Fruit fly (Drosophila melanogaster): ENCODE data around the gene poe.

The poe gene

dm6 chr2L:8042645-8043281 is 28.7 kb downstream of the poe start, which contains the start of gene RpL36A (continued):
- no peak for TF ChIP-seq Neu2 (GFP tag; optimal IDR thresholded peaks at IDR 0.05; ENCODE audit: borderline replicate concordance)
- no peak for TF ChIP-seq CG16779 (GFP tag; IDR thresholded peaks at IDR 0.05)
- peak; percentile 33 for TF ChIP-seq slp2 (GFP tag; optimal IDR thresholded peaks at IDR 0.05)
- TF ChIP-seq HmgD (GFP tag; optimal IDR thresholded peaks at IDR 0.05) = peak; percentile 69
- TF ChIP-seq zfh1 (GFP tag; IDR thresholded peaks at IDR 0.05) = peak; percentile 73
- no peak for TF ChIP-seq CG18599 (GFP tag; optimal IDR thresholded peaks at IDR 0.05)
- peak; percentile 83 for TF ChIP-seq vnd (GFP tag; IDR thresholded peaks at IDR 0.05; ENCODE audit: partially characterized antibody)
- peak; percentile 6; the same call in 1 of the 2 replicates for TF ChIP-seq CG6689 (GFP tag; IDR thresholded peaks at IDR 0.05)
- peak; percentile 30 for TF ChIP-seq emc (GFP tag; optimal IDR thresholded peaks at IDR 0.05)
- peak; percentile 92 for TF ChIP-seq Mes4 (GFP tag; optimal IDR thresholded peaks at IDR 0.05)
- peak; percentile 64; the same call in 2 of the 3 replicates for TF ChIP-seq dysf (GFP tag; IDR thresholded peaks at IDR 0.05)
- no peak for TF ChIP-seq CG8765 (GFP tag; IDR thresholded peaks at IDR 0.05)
- TF ChIP-seq gsb (GFP tag; IDR thresholded peaks at IDR 0.05) = no peak
- TF ChIP-seq CG13287 (GFP tag; IDR thresholded peaks at IDR 0.05; ENCODE audit: partially characterized antibody) = peak; percentile 78
- TF ChIP-seq HHEX (GFP tag; optimal IDR thresholded peaks at IDR 0.05) = peak; percentile 54
- TF ChIP-seq Dbx (GFP tag; IDR thresholded peaks at IDR 0.05) = peak; percentile 67; the same call in 2 of the 3 replicates
- TF ChIP-seq her (GFP tag; optimal IDR thresholded peaks at IDR 0.05) = peak; percentile 68
- no peak for TF ChIP-seq CG15269 (tag; optimal IDR thresholded peaks at IDR 0.05)
- peak; percentile 75 for TF ChIP-seq CG2129 (GFP tag; IDR thresholded peaks at IDR 0.05; ENCODE audit: partially characterized antibody)
- TF ChIP-seq CG8924 (tag; optimal IDR thresholded peaks at IDR 0.05) = peak; percentile 52
- peak; percentile 52; the same call in 1 of the 2 replicates for TF ChIP-seq ranshi (GFP tag; IDR thresholded peaks at IDR 0.05)
- TF ChIP-seq wdn (GFP tag; IDR thresholded peaks at IDR 0.05) = no peak; the same call in 1 of the 2 replicates
- peak; percentile 44; the same call in 1 of the 2 replicates for TF ChIP-seq Atf6 (GFP tag; IDR thresholded peaks at IDR 0.05)
- TF ChIP-seq hb (GFP tag; IDR thresholded peaks at IDR 0.05; ENCODE audit: partially characterized antibody) = peak; percentile 84
- no peak for TF ChIP-seq Oli (tag; optimal IDR thresholded peaks at IDR 0.05)
- TF ChIP-seq sens-2 (GFP tag; IDR thresholded peaks at IDR 0.05) = peak; percentile 42
- no peak for TF ChIP-seq grn (GFP tag; optimal IDR thresholded peaks at IDR 0.05)
- no peak for TF ChIP-seq CG9215 (GFP tag; IDR thresholded peaks at IDR 0.05)
- peak; percentile 49 for TF ChIP-seq eyg (GFP tag; optimal IDR thresholded peaks at IDR 0.05)
- peak; percentile 72 for TF ChIP-seq CG17912 (GFP tag; optimal IDR thresholded peaks at IDR 0.05)
- no peak for TF ChIP-seq Asciz (GFP tag; optimal IDR thresholded peaks at IDR 0.05)
- TF ChIP-seq CG7745 (tag; optimal IDR thresholded peaks at IDR 0.05) = peak; percentile 34
- TF ChIP-seq Fer3 (tag; optimal IDR thresholded peaks at IDR 0.05) = peak; percentile 68
- TF ChIP-seq NC2α (GFP tag; optimal IDR thresholded peaks at IDR 0.05) = no peak
- TF ChIP-seq ato (GFP tag; IDR thresholded peaks at IDR 0.05; ENCODE audit: partially characterized antibody) = peak; percentile 91
- peak; percentile 82 for TF ChIP-seq CG1603 (tag; optimal IDR thresholded peaks at IDR 0.05)
- no peak for TF ChIP-seq exex (tag; optimal IDR thresholded peaks at IDR 0.05)
- TF ChIP-seq CG4854 (GFP tag; optimal IDR thresholded peaks at IDR 0.05) = no peak
- no peak for TF ChIP-seq CG14667 (GFP tag; IDR thresholded peaks at IDR 0.05)
- peak; percentile 81 for TF ChIP-seq ssp (GFP tag; IDR thresholded peaks at IDR 0.05)
- TF ChIP-seq sob (GFP tag; IDR thresholded peaks at IDR 0.05) = peak; percentile 84
- TF ChIP-seq tll (GFP tag; optimal IDR thresholded peaks at IDR 0.05) = no peak
- peak; percentile 53 for TF ChIP-seq CG8359 (GFP tag; optimal IDR thresholded peaks at IDR 0.05; ENCODE audit: borderline replicate concordance)
- peak in 1 of 2 experiments; percentile 54 for TF ChIP-seq insv (GFP tag; optimal IDR thresholded peaks at IDR 0.05)
- TF ChIP-seq crc (GFP tag; optimal IDR thresholded peaks at IDR 0.05) = peak; percentile 21
- no peak for TF ChIP-seq CkIIα-i1 (GFP tag; IDR thresholded peaks at IDR 0.05)
- TF ChIP-seq CG3407 (GFP tag; optimal IDR thresholded peaks at IDR 0.05) = peak; percentile 34
- TF ChIP-seq CG31224 (GFP tag; IDR thresholded peaks at IDR 0.05) = peak; percentile 20; the same call in 1 of the 2 replicates
- peak; percentile 60 for TF ChIP-seq CG13624 (GFP tag; optimal IDR thresholded peaks at IDR 0.05)
